Worm (Caenorhabditis elegans) whole organism, midembryonic: ENCODE data around the gene dgn-2.

ENCODE experiments used
- T22C8.4 ChIP-seq: fragments of 200-800 bp; sonication (Bioruptor generic); IDR thresholded peaks from 2 replicates; pipeline ENCODE4 v1.3.6; 2022; ENCODE audit warnings: missing genetic modification characterization, missing compliant biosample characterization
- cog-1 ChIP-seq: sonication (generic microtip); optimal IDR thresholded peaks from 2 replicates; lab custom pipeline; 2016; ENCODE audit warnings: missing genetic modification characterization, missing compliant biosample characterization
- flt-1 ChIP-seq: fragments of 200-800 bp; sonication (Bioruptor generic); IDR thresholded peaks from 2 replicates; pipeline ENCODE4 v1.3.6; 2022; ENCODE audit warnings: missing genetic modification characterization, missing compliant biosample characterization
- klf-2 ChIP-seq: fragments of 200-800 bp; sonication (Bioruptor generic); conservative IDR thresholded peaks from 2 replicates; pipeline ENCODE4 v1.3.6; 2022; ENCODE audit warnings: missing genetic modification reagents, missing genetic modification characterization, missing compliant biosample characterization
- med-1 ChIP-seq: sonication (generic microtip); optimal IDR thresholded peaks from 2 replicates; lab custom pipeline; 2017; ENCODE audit warnings: missing genetic modification characterization, mild to moderate bottlenecking, missing compliant biosample characterization, antibody characterized with exemption, missing genetic modification reagents; ENCODE audit not compliant: insufficient read depth
- ref-1 ChIP-seq: fragments of 200-800 bp; sonication (Bioruptor generic); conservative IDR thresholded peaks from 2 replicates; pipeline ENCODE4 v1.3.6; 2022; ENCODE audit warnings: missing genetic modification reagents, missing genetic modification characterization, missing compliant biosample characterization
- tab-1 ChIP-seq: fragments of 200-800 bp; sonication (Bioruptor generic); IDR thresholded peaks from 2 replicates; pipeline ENCODE4 v1.3.6; 2022; ENCODE audit warnings: missing genetic modification characterization, missing compliant biosample characterization
- ztf-23 ChIP-seq: fragments of 200-800 bp; sonication (Bioruptor generic); IDR thresholded peaks from 2 replicates; pipeline ENCODE4 v1.3.6; 2022; ENCODE audit warnings: missing genetic modification reagents, missing genetic modification characterization, missing compliant biosample characterization

DNA sequence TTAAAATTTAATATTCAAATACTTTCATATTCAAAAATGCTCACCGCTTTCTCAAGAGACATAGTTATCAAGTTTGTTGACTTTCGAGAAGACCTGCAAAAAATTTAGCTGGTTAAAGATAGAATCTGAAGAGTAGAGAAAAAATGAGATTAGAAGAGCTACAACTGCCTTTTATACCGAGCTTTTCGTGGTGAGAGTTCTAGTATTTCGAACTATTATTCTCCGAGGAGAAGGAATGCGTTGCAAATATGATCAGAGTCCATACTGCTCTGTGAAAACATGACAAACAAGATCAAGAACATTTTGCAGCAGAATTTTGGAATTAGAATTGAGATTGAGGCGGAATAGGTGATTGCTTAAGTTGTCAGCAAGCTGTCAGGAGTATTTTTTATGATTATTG is 6.7 kb downstream of the dgn-2 start, which contains the start of gene F56C3.4:
- TF ChIP-seq med-1 (GFP tag; lab: Kevin White, UChicago) = no peak
- TF ChIP-seq cog-1 (tag; lab: Kevin White, UChicago) = no peak
- no peak for TF ChIP-seq klf-2
- no peak for TF ChIP-seq T22C8.4 (GFP tag; lab: Robert Waterston, UW)
- no peak for TF ChIP-seq flt-1 (GFP tag; lab: Robert Waterston, UW)
- no peak for TF ChIP-seq ref-1 (GFP tag; lab: Robert Waterston, UW)
- TF ChIP-seq ztf-23 = no peak
- TF ChIP-seq tab-1 = no peak
